Worm (Caenorhabditis elegans): ENCODE results near the gene ZK809.9.

ce11 chrIV:11714739-11715138 is 49.6 kb downstream of the ZK809.9 start, which contains the start of gene magi-1:
- TF ChIP-seq che-1 (tag; optimal IDR thresholded peaks at IDR 0.05) (no peak), F13H6.1 (tag; optimal IDR thresholded peaks at IDR 0.05) (no peak), rnt-1 (tag; optimal IDR thresholded peaks at IDR 0.05) (no peak)

Data from whole organism, late embryonic.